Worm (Caenorhabditis elegans) whole organism, L4 larva: ENCODE results near the gene srbc-83.

ENCODE experiments used
- T26A8.4 ChIP-seq: fragments of 200-800 bp; sonication (Bioruptor generic); IDR thresholded peaks from 2 replicates; pipeline ENCODE4 v1.3.6; 2022; ENCODE audit warnings: missing genetic modification characterization, missing compliant biosample characterization
- ceh-20 ChIP-seq: fragments of 200-800 bp; sonication (Bioruptor generic); IDR thresholded peaks from 2 replicates; pipeline ENCODE4 v1.3.6; 2022; ENCODE audit warnings: missing genetic modification reagents, missing genetic modification characterization, missing compliant biosample characterization

ce11 chrV:16346406-16347108 lies 49.4 kb downstream of the srbc-83 start, which contains the start of the genes W08G11.5 and W08G11.1:
- TF ChIP-seq ceh-20 = no peak
- TF ChIP-seq T26A8.4 (GFP tag; lab: Robert Waterston, UW) = no peak
